Fruit fly (Drosophila melanogaster): ENCODE measurements around the gene CG13919.

CG13919 gene

DNA sequence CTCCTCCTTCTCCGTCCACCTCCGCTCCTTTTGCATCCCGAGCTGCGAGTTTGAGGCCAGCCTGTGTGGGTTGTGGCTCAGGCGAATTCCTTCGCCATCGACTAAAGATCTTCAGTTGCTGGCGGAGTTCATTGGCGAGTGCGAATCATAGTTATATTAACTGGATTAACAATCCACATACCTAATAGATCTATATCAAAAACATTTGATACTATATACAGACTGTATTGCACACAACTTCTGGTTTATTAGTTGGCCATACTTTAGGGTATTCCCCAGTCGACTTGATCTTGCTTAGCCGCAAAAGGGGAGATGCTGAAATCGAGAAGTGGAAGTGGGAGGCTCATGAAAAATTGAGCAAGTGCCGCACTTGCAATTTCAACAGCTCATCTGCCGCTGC, 47.6 kb downstream of the CG13919 start:
- TF ChIP-seq hb (GFP tag; IDR thresholded peaks at IDR 0.05; ENCODE audit: partially characterized antibody), result no peak
- no peak for TF ChIP-seq CG10654 (GFP tag; optimal IDR thresholded peaks at IDR 0.05)
- no peak for TF ChIP-seq CG4617 (GFP tag; optimal IDR thresholded peaks at IDR 0.05; ENCODE audit: borderline replicate concordance)
- TF ChIP-seq CG10565 (GFP tag; optimal IDR thresholded peaks at IDR 0.05), result no peak
- no peak for TF ChIP-seq lov (optimal IDR thresholded peaks at IDR 0.05)
- no peak for TF ChIP-seq lov (GFP tag; IDR thresholded peaks at IDR 0.05)
- TF ChIP-seq Gug (GFP tag; IDR thresholded peaks at IDR 0.05), result no peak
- TF ChIP-seq CG10543 (GFP tag; optimal IDR thresholded peaks at IDR 0.05), result no peak
- no peak for TF ChIP-seq CG12744 (GFP tag; optimal IDR thresholded peaks at IDR 0.05)

DNA sequence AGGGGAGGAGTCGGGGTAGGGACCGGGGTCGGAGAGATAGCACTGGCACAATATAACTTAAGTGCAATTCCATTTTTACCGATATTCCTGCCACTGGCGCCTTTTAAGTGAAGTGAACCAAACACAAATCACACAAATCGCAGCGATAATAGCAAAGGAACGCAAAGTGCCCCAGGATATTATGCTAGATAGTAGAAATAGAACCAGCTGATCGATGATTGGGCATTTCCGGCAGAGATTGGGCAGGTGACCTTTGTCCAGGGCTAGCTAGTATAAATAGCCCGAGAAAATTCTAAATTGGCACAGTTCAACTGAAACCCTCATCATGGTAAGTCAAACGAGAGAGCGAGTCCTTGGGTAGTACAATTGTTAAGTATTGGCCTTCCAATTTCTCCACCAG, 49.0 kb downstream of the CG13919 start, which contains the start of gene CG12011:
Gene CG12011, plus strand, starts transcription at position 301 of the 400 bp plus-strand sequence.
- TF ChIP-seq CG4820 (GFP tag; optimal IDR thresholded peaks at IDR 0.05), result no peak
- TF ChIP-seq cato (GFP tag; optimal IDR thresholded peaks at IDR 0.05; ENCODE audit: borderline replicate concordance), result no peak
- TF ChIP-seq cwo (GFP tag; optimal IDR thresholded peaks at IDR 0.05), result no peak
- TF ChIP-seq CG6175 (GFP tag; IDR thresholded peaks at IDR 0.05), result no peak
